Worm (Caenorhabditis elegans) whole organism, young adult: ENCODE measurements around the gene C10G8.4.

Experiments
- B0261.1 ChIP-seq: sonication (generic microtip); optimal IDR thresholded peaks from 2 replicates; lab custom pipeline; 2016; ENCODE audit warnings: mild to moderate bottlenecking, missing genetic modification characterization, moderate library complexity, missing compliant biosample characterization
- F22D6.2 ChIP-seq: sonication (generic microtip); optimal IDR thresholded peaks from 2 replicates; lab custom pipeline; 2016; ENCODE audit warnings: mild to moderate bottlenecking, missing genetic modification characterization, missing compliant biosample characterization
- F23B12.7 ChIP-seq: sonication (generic microtip); optimal IDR thresholded peaks from 2 replicates; lab custom pipeline; 2017; ENCODE audit warnings: missing genetic modification characterization, mild to moderate bottlenecking, missing compliant biosample characterization, antibody characterized with exemption, moderate library complexity; ENCODE audit not compliant: insufficient read depth
- F49E8.2 ChIP-seq: sonication (generic microtip); optimal IDR thresholded peaks from 3 replicates; lab custom pipeline; 2017; ENCODE audit warnings: missing genetic modification characterization, mild to moderate bottlenecking, missing compliant biosample characterization, antibody characterized with exemption, moderate library complexity; ENCODE audit not compliant: insufficient read depth
- F52B5.7 ChIP-seq: sonication (generic microtip); optimal IDR thresholded peaks from 2 replicates; lab custom pipeline; 2016; ENCODE audit warnings: mild to moderate bottlenecking, missing genetic modification characterization, missing compliant biosample characterization
- F57C9.4 ChIP-seq: sonication (generic microtip); optimal IDR thresholded peaks from 2 replicates; lab custom pipeline; 2017; ENCODE audit warnings: mild to moderate bottlenecking, missing genetic modification characterization, missing compliant biosample characterization
- K11D2.4 ChIP-seq: fragments of 200-800 bp; sonication (Bioruptor generic); IDR thresholded peaks from 2 replicates; pipeline ENCODE4 v1.3.6; 2022; ENCODE audit warnings: missing genetic modification reagents, missing genetic modification characterization, missing compliant biosample characterization
- Y67H2A.10 ChIP-seq: fragments of 200-800 bp; sonication (Bioruptor generic); conservative IDR thresholded peaks from 2 replicates; pipeline ENCODE4 v1.3.6; 2022; ENCODE audit warnings: missing genetic modification reagents, missing genetic modification characterization, missing compliant biosample characterization
- ZK185.1 ChIP-seq: sonication (generic microtip); optimal IDR thresholded peaks from 2 replicates; lab custom pipeline; 2016; ENCODE audit warnings: mild to moderate bottlenecking, missing genetic modification characterization, missing compliant biosample characterization; ENCODE audit not compliant: poor library complexity, severe bottlenecking
- aptf-2 ChIP-seq: fragments of 200-800 bp; sonication (Bioruptor generic); conservative IDR thresholded peaks from 2 replicates; pipeline ENCODE4 v1.3.6; 2022; ENCODE audit warnings: missing genetic modification reagents, missing genetic modification characterization, missing compliant biosample characterization
- aptf-3 ChIP-seq: fragments of 200-800 bp; sonication (Bioruptor generic); IDR thresholded peaks from 2 replicates; pipeline ENCODE4 v1.3.6; 2022; ENCODE audit warnings: missing genetic modification characterization, missing compliant biosample characterization
- athp-1 ChIP-seq: sonication (generic microtip); optimal IDR thresholded peaks from 2 replicates; lab custom pipeline; 2017; ENCODE audit warnings: mild to moderate bottlenecking, missing genetic modification characterization, missing compliant biosample characterization
- attf-5 ChIP-seq: fragments of 200-800 bp; sonication (Bioruptor generic); optimal IDR thresholded peaks from 2 replicates; lab custom pipeline; 2018; ENCODE audit warnings: mild to moderate bottlenecking, missing genetic modification characterization, missing compliant biosample characterization
- bed-1 ChIP-seq: fragments of 200-800 bp; sonication (Bioruptor generic); IDR thresholded peaks from 2 replicates; pipeline ENCODE4 v1.3.6; 2022; ENCODE audit warnings: missing genetic modification reagents, missing genetic modification characterization, missing compliant biosample characterization
- ceh-40 ChIP-seq: fragments of 200-800 bp; sonication (Bioruptor generic); IDR thresholded peaks from 2 replicates; pipeline ENCODE4 v1.3.6; 2022; ENCODE audit warnings: missing genetic modification characterization, missing compliant biosample characterization
- ceh-58 ChIP-seq: fragments of 200-800 bp; sonication (Bioruptor generic); IDR thresholded peaks from 2 replicates; pipeline ENCODE4 v1.3.6; 2022; ENCODE audit warnings: missing genetic modification characterization, missing compliant biosample characterization
- chd-7 ChIP-seq: sonication (generic microtip); optimal IDR thresholded peaks from 2 replicates; lab custom pipeline; 2016; ENCODE audit warnings: mild to moderate bottlenecking, missing genetic modification characterization, moderate library complexity, missing compliant biosample characterization
- die-1 ChIP-seq: sonication (generic microtip); optimal IDR thresholded peaks from 2 replicates; lab custom pipeline; 2016; ENCODE audit warnings: missing genotype, mild to moderate bottlenecking, missing genetic modification characterization, missing compliant biosample characterization
- efl-1 ChIP-seq: fragments of 150-350 bp; optimal IDR thresholded peaks from 2 replicates; lab custom pipeline; 2014; ENCODE audit warnings: missing biosample characterization, missing genetic modification reagents, missing genetic modification characterization
- egl-18 ChIP-seq: fragments of 200-800 bp; sonication (Bioruptor generic); IDR thresholded peaks from 2 replicates; pipeline ENCODE4 v1.3.6; 2022; ENCODE audit warnings: missing genetic modification reagents, missing genetic modification characterization, missing compliant biosample characterization
- egrh-3 ChIP-seq: fragments of 200-800 bp; sonication (Bioruptor generic); IDR thresholded peaks from 2 replicates; pipeline ENCODE4 v1.3.6; 2022; ENCODE audit warnings: missing genetic modification reagents, missing genetic modification characterization, missing compliant biosample characterization
- hlh-12 ChIP-seq: sonication (generic microtip); optimal IDR thresholded peaks from 2 replicates; lab custom pipeline; 2016; ENCODE audit warnings: missing genetic modification characterization, missing compliant biosample characterization
- hmg-20 ChIP-seq: fragments of 200-800 bp; sonication (Bioruptor generic); IDR thresholded peaks from 2 replicates; pipeline ENCODE4 v1.3.6; 2022; ENCODE audit warnings: missing genetic modification reagents, missing genetic modification characterization, missing compliant biosample characterization
- lag-1 ChIP-seq: fragments of 200-800 bp; sonication (Bioruptor generic); IDR thresholded peaks from 2 replicates; pipeline ENCODE4 v1.3.6; 2022; ENCODE audit warnings: missing genetic modification reagents, missing genetic modification characterization, missing compliant biosample characterization
- let-526 ChIP-seq: fragments of 200-800 bp; sonication (Bioruptor generic); IDR thresholded peaks from 2 replicates; pipeline ENCODE4 v1.3.6; 2022; ENCODE audit warnings: missing genetic modification reagents, missing genetic modification characterization, missing compliant biosample characterization
- lin-40 ChIP-seq: sonication (generic microtip); optimal IDR thresholded peaks from 2 replicates; lab custom pipeline; 2016; ENCODE audit warnings: missing genetic modification characterization, mild to moderate bottlenecking, missing compliant biosample characterization, missing genotype, missing genetic modification reagents
- lsy-27 ChIP-seq: sonication (generic microtip); optimal IDR thresholded peaks from 2 replicates; lab custom pipeline; 2017; ENCODE audit warnings: missing genetic modification characterization, mild to moderate bottlenecking, missing compliant biosample characterization, antibody characterized with exemption, missing genotype, borderline replicate concordance; ENCODE audit not compliant: insufficient read depth
- madf-10 ChIP-seq: sonication (generic microtip); optimal IDR thresholded peaks from 2 replicates; lab custom pipeline; 2016; ENCODE audit warnings: mild to moderate bottlenecking, missing genetic modification characterization, missing compliant biosample characterization
- mel-28 ChIP-seq: sonication (generic microtip); optimal IDR thresholded peaks from 2 replicates; lab custom pipeline; 2016; ENCODE audit warnings: borderline replicate concordance, mild to moderate bottlenecking, missing genetic modification characterization, missing compliant biosample characterization
- mes-4 ChIP-seq: sonication (generic microtip); optimal IDR thresholded peaks from 2 replicates; lab custom pipeline; 2016; ENCODE audit warnings: missing genotype, missing genetic modification characterization, missing compliant biosample characterization
- mxl-1 ChIP-seq: sonication (generic microtip); optimal IDR thresholded peaks from 2 replicates; lab custom pipeline; 2016; ENCODE audit warnings: missing genetic modification characterization, missing compliant biosample characterization
- nfya-1 ChIP-seq: sonication (generic microtip); optimal IDR thresholded peaks from 2 replicates; lab custom pipeline; 2017; ENCODE audit warnings: antibody characterized with exemption, missing compliant biosample characterization, missing genetic modification characterization, borderline replicate concordance; ENCODE audit not compliant: insufficient read depth
- nfya-2 ChIP-seq: fragments of 200-800 bp; sonication (Bioruptor generic); IDR thresholded peaks from 2 replicates; pipeline ENCODE4 v1.3.6; 2022; ENCODE audit warnings: missing genetic modification reagents, missing genetic modification characterization, missing compliant biosample characterization
- nhr-179 ChIP-seq: sonication (generic microtip); optimal IDR thresholded peaks from 2 replicates; lab custom pipeline; 2016; ENCODE audit warnings: mild to moderate bottlenecking, missing genetic modification characterization, missing compliant biosample characterization
- pbrm-1 ChIP-seq: fragments of 200-800 bp; sonication (Bioruptor generic); IDR thresholded peaks from 2 replicates; pipeline ENCODE4 v1.3.6; 2022; ENCODE audit warnings: missing genetic modification reagents, missing genetic modification characterization, missing compliant biosample characterization
- sea-2 ChIP-seq: fragments of 200-800 bp; sonication (Bioruptor generic); IDR thresholded peaks from 2 replicates; pipeline ENCODE4 v1.3.6; 2022; ENCODE audit warnings: missing genetic modification characterization, missing compliant biosample characterization
- unc-130 ChIP-seq: sonication (generic microtip); optimal IDR thresholded peaks from 2 replicates; lab custom pipeline; 2016; ENCODE audit warnings: missing genetic modification reagents, missing genetic modification characterization, missing compliant biosample characterization
- zfh-2 ChIP-seq: fragments of 200-800 bp; sonication (Bioruptor generic); conservative IDR thresholded peaks from 2 replicates; pipeline ENCODE4 v1.3.6; 2022; ENCODE audit warnings: missing genetic modification reagents, missing genetic modification characterization, missing compliant biosample characterization
- ztf-22 ChIP-seq: fragments of 200-800 bp; sonication (Bioruptor generic); optimal IDR thresholded peaks from 2 replicates; lab custom pipeline; 2018; ENCODE audit warnings: mild to moderate bottlenecking, missing genetic modification characterization, moderate library complexity, missing compliant biosample characterization
- ztf-26 ChIP-seq: sonication (generic microtip); optimal IDR thresholded peaks from 2 replicates; lab custom pipeline; 2017; ENCODE audit warnings: missing genetic modification characterization, missing compliant biosample characterization

C10G8.4 gene

DNA sequence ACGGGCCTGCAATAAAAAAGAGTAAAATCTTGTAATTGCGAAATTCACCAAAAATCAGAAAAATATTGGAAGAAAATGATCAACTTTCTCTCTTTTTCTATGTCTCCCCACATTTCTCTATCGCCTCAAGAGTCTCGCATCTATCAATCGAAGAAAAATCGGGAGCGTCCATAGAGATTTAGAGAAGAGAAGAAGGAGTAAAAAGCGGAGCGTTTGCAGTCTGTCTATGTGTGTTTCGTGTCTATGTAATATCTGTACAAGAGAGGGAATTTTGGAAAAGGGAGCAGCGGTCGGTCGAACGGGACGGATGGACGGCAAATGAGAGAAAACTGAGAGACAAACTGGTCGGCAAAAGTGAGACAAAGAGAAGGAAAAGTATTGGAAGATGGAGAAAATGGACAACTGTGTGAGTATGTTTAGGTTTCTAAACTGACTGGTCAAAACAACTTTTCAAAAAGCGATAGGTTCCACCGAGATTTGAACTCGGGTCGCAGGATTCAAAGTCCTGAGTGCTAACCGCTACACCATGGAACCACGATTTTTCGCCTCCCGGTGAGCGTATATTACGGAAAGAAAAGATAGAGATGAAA is 18.0 kb downstream of the C10G8.4 start (continued):
- TF ChIP-seq ztf-22 (GFP tag; lab: Kevin White, UChicago) = peak; percentile 8

DNA sequence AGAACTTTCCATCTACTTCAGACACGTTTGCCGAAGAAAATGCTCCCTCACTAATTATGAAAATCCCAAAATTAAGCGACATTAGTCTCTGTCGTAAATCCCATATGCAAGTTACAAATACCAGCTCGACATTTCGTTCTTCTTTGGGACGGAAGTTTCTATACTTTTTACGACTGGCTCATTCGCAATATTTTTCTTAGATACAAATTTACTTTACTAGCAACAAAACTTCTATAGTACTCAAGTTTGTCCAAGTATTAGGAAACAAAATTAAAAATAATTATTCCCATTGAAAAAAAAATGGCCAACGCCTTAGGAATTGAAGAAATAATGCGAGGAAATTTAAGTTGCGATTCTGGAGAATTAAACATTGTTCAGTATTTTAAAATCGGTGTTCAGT is 19.2 kb downstream of the C10G8.4 start, which contains the start of gene srg-26:
Gene srg-26 (plus strand): TSS at position 301 of the 400 bp plus-strand sequence.
- TF ChIP-seq hlh-12 (no peak), lsy-27 (tag; lab: Kevin White, UChicago) (no peak), madf-10 (tag; lab: Kevin White, UChicago) (no peak), F22D6.2 (tag; lab: Kevin White, UChicago) (no peak), nhr-179 (no peak), K11D2.4 (no peak), nfya-2 (no peak), aptf-3 (no peak), aptf-2 (GFP tag; lab: Robert Waterston, UW) (no peak)

DNA sequence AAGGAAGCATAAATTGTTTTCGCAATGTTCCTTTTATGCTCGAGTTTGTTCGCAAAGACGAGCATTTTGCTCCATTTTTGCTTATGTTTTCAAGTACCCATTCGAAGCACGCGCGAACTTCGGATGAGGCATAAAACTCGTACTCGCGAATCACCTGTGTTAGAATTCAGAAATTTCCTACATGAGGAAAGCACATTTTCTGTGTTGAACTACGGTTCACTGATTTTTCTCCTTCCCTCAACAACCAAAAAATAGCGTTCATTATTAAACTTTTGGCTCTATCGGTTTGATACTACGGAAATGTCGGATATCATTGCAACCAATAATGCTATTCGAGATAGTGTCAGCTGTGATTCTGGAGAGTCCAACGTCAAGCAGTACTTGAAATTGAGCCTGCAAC is 22.9 kb downstream of the C10G8.4 start, which contains the start of gene srg-28:
Gene srg-28 (plus strand): TSS at position 301 of the 400 bp plus-strand sequence.
- TF ChIP-seq hmg-20 (GFP tag; lab: Robert Waterston, UW) (no peak), mel-28 (tag; lab: Kevin White, UChicago) (no peak), let-526 (no peak), unc-130 (GFP tag; lab: Kevin White, UChicago) (no peak), bed-1 (GFP tag; lab: Robert Waterston, UW) (no peak), ZK185.1 (tag; lab: Kevin White, UChicago) (no peak), B0261.1 (no peak), sea-2 (GFP tag; lab: Robert Waterston, UW) (no peak), zfh-2 (GFP tag; lab: Robert Waterston, UW) (no peak), F23B12.7 (tag; lab: Kevin White, UChicago) (no peak), lin-40 (tag; lab: Kevin White, UChicago) (no peak), ztf-26 (tag; lab: Kevin White, UChicago) (no peak), Y67H2A.10 (GFP tag; lab: Robert Waterston, UW) (no peak), nhr-179 (no peak), F57C9.4 (tag; lab: Kevin White, UChicago) (no peak), F52B5.7 (tag; lab: Kevin White, UChicago) (no peak), egl-18 (no peak), die-1 (tag; lab: Kevin White, UChicago) (no peak), ceh-40 (GFP tag; lab: Robert Waterston, UW) (no peak)

DNA sequence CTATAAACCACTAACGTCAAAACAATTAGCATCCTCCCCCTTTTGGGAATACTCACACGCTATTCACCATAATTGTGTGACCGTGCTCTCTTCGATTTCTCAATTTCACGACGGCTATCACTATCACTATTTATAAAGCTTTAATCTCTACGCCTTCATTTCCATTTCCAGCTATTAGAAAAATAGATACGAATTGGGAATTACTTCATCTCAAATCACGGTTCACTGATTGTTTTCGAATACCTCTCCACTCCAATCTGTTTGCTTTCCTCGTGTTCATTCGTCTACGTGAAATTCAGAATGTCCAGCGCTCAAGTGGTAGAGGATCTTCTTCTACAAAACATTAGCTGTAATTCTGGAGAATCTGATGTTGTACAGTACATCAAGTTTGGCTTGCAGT is 25.1 kb downstream of the C10G8.4 start, which contains the start of gene srg-29:
Gene srg-29 (plus strand): TSS at position 301 of the 400 bp plus-strand sequence.
- TF ChIP-seq efl-1 (GFP tag; lab: Kevin White, UChicago) (no peak), attf-5 (no peak), athp-1 (tag; lab: Kevin White, UChicago) (no peak), sea-2 (GFP tag; lab: Robert Waterston, UW) (no peak), lag-1 (no peak), pbrm-1 (no peak), aptf-2 (GFP tag; lab: Robert Waterston, UW) (no peak), ceh-58 (GFP tag; lab: Robert Waterston, UW) (no peak), egrh-3 (GFP tag; lab: Robert Waterston, UW) (no peak), mxl-1 (tag; lab: Kevin White, UChicago) (no peak), mes-4 (tag; lab: Kevin White, UChicago) (no peak), F52B5.7 (tag; lab: Kevin White, UChicago) (no peak), chd-7 (tag; lab: Kevin White, UChicago) (no peak), nfya-1 (tag; lab: Kevin White, UChicago) (no peak), let-526 (no peak), F49E8.2 (tag; lab: Kevin White, UChicago) (no peak)
- TF ChIP-seq, all 124 proteins: peak for 0
